Fruit fly (Drosophila melanogaster) whole organism, embryonic: ENCODE measurements around the gene Pgant8.

ENCODE experiments used
- Aef1 ChIP-seq: fragments of 200-800 bp; sonication (Bioruptor generic); IDR thresholded peaks from 3 replicates; pipeline ENCODE4 v1.3.6; 2022; ENCODE audit warnings: missing biosample characterization, missing genetic modification characterization
- Antp ChIP-seq: fragments of 200-800 bp; sonication (Bioruptor generic); optimal IDR thresholded peaks from 3 replicates; lab custom pipeline; 2016; ENCODE audit warnings: missing biosample characterization, missing genetic modification characterization
- Asciz ChIP-seq: fragments of 200-800 bp; sonication (Bioruptor generic); optimal IDR thresholded peaks from 2 replicates; lab custom pipeline; 2017; ENCODE audit warnings: missing biosample characterization, mild to moderate bottlenecking, missing genetic modification characterization, missing genetic modification reagents
- BEAF-32 ChIP-seq: fragments of 200-800 bp; sonication (Bioruptor generic); optimal IDR thresholded peaks from 3 replicates; lab custom pipeline; 2017; ENCODE audit warnings: missing biosample characterization, missing genetic modification characterization, mild to moderate bottlenecking, moderate library complexity, missing genetic modification reagents
- BtbVII ChIP-seq: fragments of 200-800 bp; sonication (Bioruptor generic); optimal IDR thresholded peaks from 3 replicates; lab custom pipeline; 2017; ENCODE audit warnings: missing biosample characterization, mild to moderate bottlenecking, missing genetic modification characterization
- CG1024 ChIP-seq: fragments of 200-800 bp; sonication (Bioruptor generic); IDR thresholded peaks from 2 replicates; pipeline ENCODE4 v1.3.6; 2022; ENCODE audit warnings: missing biosample characterization, missing genetic modification characterization
- CG10267 ChIP-seq: fragments of 200-800 bp; sonication (Bioruptor generic); optimal IDR thresholded peaks from 2 replicates; lab custom pipeline; 2018; ENCODE audit warnings: missing biosample characterization, mild to moderate bottlenecking, missing genetic modification characterization, moderate library complexity
- CG10321 ChIP-seq: fragments of 200-800 bp; sonication (Bioruptor generic); IDR thresholded peaks from 2 replicates; pipeline ENCODE4 v1.3.6; 2022; ENCODE audit warnings: missing biosample characterization, missing genetic modification characterization
- CG10654 ChIP-seq: fragments of 200-800 bp; sonication (Bioruptor generic); optimal IDR thresholded peaks from 2 replicates; lab custom pipeline; 2016; ENCODE audit warnings: missing biosample characterization, missing genetic modification characterization
- CG14860 ChIP-seq: fragments of 200-800 bp; sonication (Bioruptor generic); IDR thresholded peaks from 3 replicates; pipeline ENCODE4 v1.3.6; 2022; ENCODE audit warnings: missing biosample characterization, missing genetic modification characterization; ENCODE audit not compliant: partially characterized antibody
- CG17385 ChIP-seq: fragments of 200-800 bp; sonication (Bioruptor generic); optimal IDR thresholded peaks from 3 replicates; lab custom pipeline; 2018; ENCODE audit warnings: missing biosample characterization, mild to moderate bottlenecking, missing genetic modification characterization
- CG17802 ChIP-seq: fragments of 200-800 bp; sonication (Bioruptor generic); optimal IDR thresholded peaks from 2 replicates; lab custom pipeline; 2018; ENCODE audit warnings: missing biosample characterization, mild to moderate bottlenecking, missing genetic modification characterization, moderate library complexity
- CG2129 ChIP-seq: fragments of 200-800 bp; sonication (Bioruptor generic); IDR thresholded peaks from 2 replicates; pipeline ENCODE4 v1.3.6; 2022; ENCODE audit warnings: missing biosample characterization, missing genetic modification characterization; ENCODE audit not compliant: partially characterized antibody
- CG2889 ChIP-seq: fragments of 200-800 bp; sonication (Bioruptor generic); IDR thresholded peaks from 3 replicates; pipeline ENCODE4 v1.3.6; 2022; ENCODE audit warnings: missing biosample characterization, missing genetic modification characterization
- CG30020 ChIP-seq: fragments of 200-800 bp; optimal IDR thresholded peaks from 2 replicates; lab custom pipeline; 2019; ENCODE audit warnings: missing biosample characterization, mild to moderate bottlenecking, missing genetic modification characterization, moderate library complexity
- CG34422 ChIP-seq: fragments of 200-800 bp; sonication (Bioruptor generic); IDR thresholded peaks from 3 replicates; pipeline ENCODE4 v1.3.6; 2022; ENCODE audit warnings: missing biosample characterization, missing genetic modification characterization
- CG3995 ChIP-seq: fragments of 200-800 bp; sonication (Bioruptor generic); optimal IDR thresholded peaks from 3 replicates; lab custom pipeline; 2016; ENCODE audit warnings: missing biosample characterization, missing genetic modification characterization
- CG4328 ChIP-seq: fragments of 200-800 bp; sonication (Bioruptor generic); optimal IDR thresholded peaks from 3 replicates; lab custom pipeline; 2017; ENCODE audit warnings: missing biosample characterization, missing genetic modification reagents, missing genetic modification characterization
- CG4404 ChIP-seq: fragments of 200-800 bp; sonication (Bioruptor generic); IDR thresholded peaks from 2 replicates; pipeline ENCODE4 v1.3.6; 2022; ENCODE audit warnings: missing biosample characterization, missing genetic modification characterization
- CG6854 ChIP-seq: fragments of 200-800 bp; sonication (Bioruptor generic); optimal IDR thresholded peaks from 3 replicates; lab custom pipeline; 2017; ENCODE audit warnings: missing biosample characterization, mild to moderate bottlenecking, missing genetic modification characterization
- CG7928 ChIP-seq: fragments of 200-800 bp; sonication (Bioruptor generic); optimal IDR thresholded peaks from 2 replicates; lab custom pipeline; 2017; ENCODE audit warnings: missing biosample characterization, mild to moderate bottlenecking, missing genetic modification characterization
- CG9797 ChIP-seq: fragments of 200-800 bp; sonication (Bioruptor generic); optimal IDR thresholded peaks from 3 replicates; lab custom pipeline; 2018; ENCODE audit warnings: missing biosample characterization, mild to moderate bottlenecking, missing genetic modification characterization
- CG9817 ChIP-seq: fragments of 200-800 bp; sonication (Bioruptor generic); optimal IDR thresholded peaks from 2 replicates; lab custom pipeline; 2018; ENCODE audit warnings: missing biosample characterization, mild to moderate bottlenecking, missing genetic modification characterization, moderate library complexity
- CTCF ChIP-seq: fragments of 200-800 bp; sonication (Bioruptor generic); optimal IDR thresholded peaks from 2 replicates; lab custom pipeline; 2017; ENCODE audit warnings: missing biosample characterization, mild to moderate bottlenecking, missing genetic modification characterization, moderate library complexity
- Ets65A ChIP-seq: fragments of 200-800 bp; sonication (Bioruptor generic); peaks from one replicate; lab custom pipeline; 2016; ENCODE audit warnings: missing biosample characterization, missing genetic modification characterization
- MTF-1 ChIP-seq: fragments of 200-800 bp; sonication (Bioruptor generic); optimal IDR thresholded peaks from 2 replicates; lab custom pipeline; 2018; ENCODE audit warnings: missing biosample characterization, mild to moderate bottlenecking, missing genetic modification characterization, borderline replicate concordance
- Mrtf ChIP-seq: fragments of 200-800 bp; sonication (Bioruptor generic); IDR thresholded peaks from 3 replicates; pipeline ENCODE4 v1.3.6; 2022; ENCODE audit warnings: missing biosample characterization, missing genetic modification characterization
- Nf-YA ChIP-seq: fragments of 200-800 bp; sonication (Bioruptor generic); IDR thresholded peaks from 2 replicates; pipeline ENCODE4 v1.3.6; 2022; ENCODE audit warnings: missing biosample characterization, missing genetic modification characterization
- Pdp1 ChIP-seq, 2 experiments: fragments of 200-800 bp; sonication (Bioruptor generic); optimal IDR thresholded peaks; 3 replicates each; lab custom pipeline; 2016; ENCODE audit warnings: missing biosample characterization in 2 of 2, missing genetic modification characterization in 2 of 2, mild to moderate bottlenecking in 1 of 2, moderate library complexity in 1 of 2
- Six4 ChIP-seq: fragments of 200-800 bp; sonication (Bioruptor generic); optimal IDR thresholded peaks from 2 replicates; lab custom pipeline; 2016; ENCODE audit warnings: missing biosample characterization, missing genetic modification characterization
- Sox102F ChIP-seq: fragments of 200-800 bp; sonication (Bioruptor generic); optimal IDR thresholded peaks from 2 replicates; lab custom pipeline; 2018; ENCODE audit warnings: missing biosample characterization, mild to moderate bottlenecking, missing genetic modification characterization, moderate library complexity
- Ssrp ChIP-seq: fragments of 200-800 bp; sonication (Bioruptor generic); optimal IDR thresholded peaks from 2 replicates; lab custom pipeline; 2018; ENCODE audit warnings: missing biosample characterization, mild to moderate bottlenecking, missing genetic modification characterization, moderate library complexity
- ab ChIP-seq: fragments of 200-800 bp; sonication (Bioruptor generic); optimal IDR thresholded peaks from 2 replicates; lab custom pipeline; 2016; ENCODE audit warnings: missing biosample characterization, missing genetic modification characterization
- bcd ChIP-seq: fragments of 200-800 bp; sonication (Bioruptor generic); optimal IDR thresholded peaks from 2 replicates; lab custom pipeline; 2017; ENCODE audit warnings: missing biosample characterization, mild to moderate bottlenecking, missing genetic modification characterization
- crp ChIP-seq, 2 experiments: fragments of 200-800 bp; sonication (Bioruptor generic); optimal IDR thresholded peaks; 2 replicates in 1 of 2; 3 replicates in 1 of 2; lab custom pipeline; 2017; ENCODE audit warnings: missing biosample characterization in 2 of 2, missing genetic modification characterization in 2 of 2, mild to moderate bottlenecking in 1 of 2, moderate library complexity in 1 of 2
- dpn ChIP-seq, 2 experiments: fragments of 200-800 bp; sonication (Bioruptor generic); optimal IDR thresholded peaks; 3 replicates each; lab custom pipeline; 2016; ENCODE audit warnings: missing biosample characterization in 2 of 2, missing genetic modification characterization in 2 of 2
- ftz-f1 ChIP-seq: fragments of 200-800 bp; sonication (Bioruptor generic); optimal IDR thresholded peaks from 2 replicates; lab custom pipeline; 2016; ENCODE audit warnings: missing biosample characterization, missing genetic modification characterization
- gsb ChIP-seq: fragments of 200-800 bp; sonication (Bioruptor generic); IDR thresholded peaks from 2 replicates; pipeline ENCODE4 v1.3.6; 2022; ENCODE audit warnings: missing biosample characterization, missing genetic modification characterization
- gt ChIP-seq: fragments of 200-800 bp; sonication (Bioruptor generic); IDR thresholded peaks from 2 replicates; pipeline ENCODE4 v1.3.6; 2022; ENCODE audit warnings: missing biosample characterization, missing genetic modification characterization
- inv ChIP-seq: fragments of 200-800 bp; sonication (Bioruptor generic); IDR thresholded peaks from 2 replicates; pipeline ENCODE4 v1.3.6; 2022; ENCODE audit warnings: missing biosample characterization, missing genetic modification characterization; ENCODE audit not compliant: partially characterized antibody
- knrl ChIP-seq: fragments of 200-800 bp; sonication (Bioruptor generic); IDR thresholded peaks from 3 replicates; pipeline ENCODE4 v1.3.6; 2022; ENCODE audit warnings: missing biosample characterization, missing genetic modification characterization; ENCODE audit not compliant: partially characterized antibody
- maf-S ChIP-seq: fragments of 200-800 bp; sonication (Bioruptor generic); optimal IDR thresholded peaks from 2 replicates; lab custom pipeline; 2016; ENCODE audit warnings: missing biosample characterization, missing genetic modification characterization
- nmo ChIP-seq: fragments of 200-800 bp; sonication (Bioruptor generic); optimal IDR thresholded peaks from 2 replicates; lab custom pipeline; 2018; ENCODE audit warnings: missing biosample characterization, mild to moderate bottlenecking, missing genetic modification characterization, moderate library complexity
- pfk ChIP-seq: fragments of 200-800 bp; sonication (Bioruptor generic); optimal IDR thresholded peaks from 2 replicates; lab custom pipeline; 2018; ENCODE audit warnings: missing biosample characterization, mild to moderate bottlenecking, missing genetic modification characterization, moderate library complexity
- sens ChIP-seq: fragments of 200-800 bp; sonication (Bioruptor generic); peaks from one replicate; lab custom pipeline; 2016; ENCODE audit warnings: missing biosample characterization, missing genetic modification characterization
- so ChIP-seq: fragments of 200-800 bp; sonication (Bioruptor generic); IDR thresholded peaks from 3 replicates; pipeline ENCODE4 v1.3.6; 2022; ENCODE audit warnings: missing biosample characterization, missing genetic modification characterization
- sug ChIP-seq: fragments of 200-800 bp; optimal IDR thresholded peaks from 2 replicates; lab custom pipeline; 2019; ENCODE audit warnings: missing biosample characterization, mild to moderate bottlenecking, missing genetic modification characterization, moderate library complexity
- tll ChIP-seq, 2 experiments: fragments of 200-800 bp in 1 of 2; fragments of >200 bp in 1 of 2; sonication (Bioruptor generic) in 1 of 2; optimal IDR thresholded peaks; 2 replicates each; lab custom pipeline; 2017 to 2019; ENCODE audit warnings: missing biosample characterization in 2 of 2, missing genetic modification characterization in 2 of 2, mild to moderate bottlenecking in 1 of 2, moderate library complexity in 1 of 2
- vnd ChIP-seq: fragments of 200-800 bp; sonication (Bioruptor generic); IDR thresholded peaks from 3 replicates; pipeline ENCODE4 v1.3.6; 2022; ENCODE audit warnings: missing biosample characterization, missing genetic modification characterization; ENCODE audit not compliant: partially characterized antibody
- zfh1 ChIP-seq: fragments of 200-800 bp; sonication (Bioruptor generic); IDR thresholded peaks from 3 replicates; pipeline ENCODE4 v1.3.6; 2022; ENCODE audit warnings: missing biosample characterization, missing genetic modification characterization

Gene Pgant8

dm6 chr3L:15678284-15678683 lies 5.4 kb upstream of the Pgant8 start (continued):
- no peak for TF ChIP-seq CG1024 (GFP tag; lab: Robert Waterston, UW)
- no peak for TF ChIP-seq tll (GFP tag; optimal IDR thresholded peaks at IDR 0.05; lab: Kevin White, UChicago)
- TF ChIP-seq Mrtf (GFP tag; lab: Robert Waterston, UW): no peak
- TF ChIP-seq nmo (GFP tag; lab: Kevin White, UChicago): peak; percentile 36
- TF ChIP-seq CG4404 (GFP tag; lab: Robert Waterston, UW): no peak
- no peak for TF ChIP-seq pfk (GFP tag; lab: Kevin White, UChicago)
- TF ChIP-seq so (GFP tag; lab: Robert Waterston, UW): no peak
- no peak for TF ChIP-seq zfh1 (GFP tag; lab: Robert Waterston, UW)
- TF ChIP-seq CG9797 (GFP tag; lab: Kevin White, UChicago): no peak
- no peak for TF ChIP-seq CG14860 (GFP tag; lab: Robert Waterston, UW)
- no peak for TF ChIP-seq Nf-YA (GFP tag; lab: Robert Waterston, UW)
- TF ChIP-seq Six4: no peak
- no peak for TF ChIP-seq crp (GFP tag; optimal IDR thresholded peaks at IDR 0.05; lab: Kevin White, UChicago)
- no peak for TF ChIP-seq gt (GFP tag; lab: Robert Waterston, UW)
- no peak for TF ChIP-seq Aef1 (GFP tag; lab: Robert Waterston, UW)
- TF ChIP-seq CG17802: no peak
- TF ChIP-seq sug (tag; lab: Kevin White, UChicago): no peak
- TF ChIP-seq MTF-1 (GFP tag; lab: Kevin White, UChicago): no peak

dm6 chr3L:15679420-15679819 lies 4.3 kb upstream of the Pgant8 start, which contains the start of gene CG7304:
TSS of gene CG7304 (plus strand) at chr3L:15679720.
- TF ChIP-seq inv (GFP tag; lab: Robert Waterston, UW): no peak
- no peak for TF ChIP-seq CG10654 (GFP tag; lab: Kevin White, UChicago)
- TF ChIP-seq CG10321: no peak
- TF ChIP-seq BEAF-32 (GFP tag; lab: Kevin White, UChicago): no peak
- no peak for TF ChIP-seq gsb (GFP tag; lab: Robert Waterston, UW)
- no peak for TF ChIP-seq CG9817
- TF ChIP-seq CG30020: no peak
- no peak for TF ChIP-seq vnd (GFP tag; lab: Robert Waterston, UW)
- no peak for TF ChIP-seq CTCF (GFP tag; lab: Kevin White, UChicago)
- no peak for TF ChIP-seq Asciz (GFP tag; lab: Kevin White, UChicago)
- TF ChIP-seq BtbVII (GFP tag; lab: Kevin White, UChicago): no peak
- TF ChIP-seq CG7928 (GFP tag; lab: Kevin White, UChicago): no peak
- no peak for TF ChIP-seq CG3995
- no peak for TF ChIP-seq bcd
- no peak for TF ChIP-seq CG17385 (GFP tag; lab: Kevin White, UChicago)
- TF ChIP-seq CG4328 (GFP tag; lab: Kevin White, UChicago): no peak
- no peak for TF ChIP-seq CG2889 (GFP tag; lab: Robert Waterston, UW)
- TF ChIP-seq dpn (GFP tag; optimal IDR thresholded peaks at IDR 0.05; lab: Kevin White, UChicago): no peak
- TF ChIP-seq, all 482 proteins: peak for 0

DNA sequence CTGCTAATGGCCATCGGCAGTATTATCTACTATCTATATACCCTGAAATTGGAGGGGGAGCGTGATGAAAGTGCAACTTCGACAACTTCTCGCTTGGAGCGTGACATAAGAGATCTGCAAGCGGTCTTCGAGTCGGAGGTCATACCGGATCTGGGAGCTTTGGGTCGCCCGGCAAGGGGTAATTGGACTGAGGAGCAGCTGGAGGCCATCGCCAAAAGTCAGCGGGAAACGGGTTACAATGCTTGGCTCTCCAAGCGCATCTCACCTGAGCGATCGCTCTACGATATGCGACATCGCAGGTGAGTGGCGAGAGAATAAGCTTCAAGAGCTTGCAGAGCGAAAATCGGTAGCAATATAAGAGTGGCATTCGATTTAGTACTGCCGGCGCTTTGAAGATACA lies 345 bp downstream of the Pgant8 start:
- TF ChIP-seq Sox102F (GFP tag; lab: Kevin White, UChicago) (no peak), Ets65A (GFP tag; lab: Kevin White, UChicago) (no peak), CG34422 (GFP tag; lab: Robert Waterston, UW) (0 out of 3 replicates have a peak, but pooled peaks have one; percentile 24), MTF-1 (GFP tag; lab: Kevin White, UChicago) (no peak), Pdp1 (GFP tag; optimal IDR thresholded peaks at IDR 0.05; lab: Kevin White, UChicago) (peak in 1 of 2 experiments; percentile 38), CG3995 (no peak), CG10267 (tag; lab: Kevin White, UChicago) (no peak), sens (GFP tag; lab: Kevin White, UChicago) (peak; percentile 5), Antp (GFP tag; lab: Kevin White, UChicago) (no peak), CG6854 (no peak), maf-S (GFP tag; lab: Kevin White, UChicago) (no peak), ftz-f1 (GFP tag; lab: Kevin White, UChicago) (peak; percentile 9), Ssrp (tag; lab: Kevin White, UChicago) (no peak), CG2129 (GFP tag; lab: Robert Waterston, UW) (no peak), ab (GFP tag; lab: Kevin White, UChicago) (no peak), knrl (GFP tag; lab: Robert Waterston, UW) (0 out of 3 replicates have a peak, but pooled peaks have one; percentile 29)
